Worm (Caenorhabditis elegans) whole organism, L4 larva: ENCODE measurements around the gene T10H9.8.

Experiments used
- F10B5.3 ChIP-seq: sonication (generic microtip); optimal IDR thresholded peaks from 2 replicates; lab custom pipeline; 2016; ENCODE audit warnings: mild to moderate bottlenecking, missing genetic modification characterization, missing compliant biosample characterization
- R02D3.7 ChIP-seq: fragments of 150-350 bp; sonication (generic microtip); optimal IDR thresholded peaks from 3 replicates; lab custom pipeline; 2014; ENCODE audit warnings: missing biosample characterization, missing genetic modification characterization
- T20F7.1 ChIP-seq: fragments of 200-800 bp; sonication (Bioruptor generic); optimal IDR thresholded peaks from 2 replicates; lab custom pipeline; 2018; ENCODE audit warnings: mild to moderate bottlenecking, missing genetic modification characterization, missing compliant biosample characterization
- T26A8.4 ChIP-seq: fragments of 200-800 bp; sonication (Bioruptor generic); IDR thresholded peaks from 2 replicates; pipeline ENCODE4 v1.3.6; 2022; ENCODE audit warnings: missing genetic modification characterization, missing compliant biosample characterization
- Y105C5A.15 ChIP-seq: fragments of 200-800 bp; sonication (Bioruptor generic); IDR thresholded peaks from 2 replicates; pipeline ENCODE4 v1.3.6; 2022; ENCODE audit warnings: missing genetic modification characterization, missing compliant biosample characterization
- Y48G9A.11 ChIP-seq: fragments of 200-800 bp; sonication (Bioruptor generic); IDR thresholded peaks from 2 replicates; pipeline ENCODE4 v1.3.6; 2022; ENCODE audit warnings: missing genetic modification reagents, missing genetic modification characterization, missing compliant biosample characterization
- Y5F2A.4 ChIP-seq: fragments of 200-800 bp; sonication (Bioruptor generic); optimal IDR thresholded peaks from 2 replicates; lab custom pipeline; 2018; ENCODE audit warnings: mild to moderate bottlenecking, missing genetic modification characterization, missing compliant biosample characterization
- ZK337.2 ChIP-seq: fragments of 200-800 bp; sonication (Bioruptor generic); IDR thresholded peaks from 2 replicates; pipeline ENCODE4 v1.3.6; 2022; ENCODE audit warnings: missing genetic modification reagents, missing genetic modification characterization, missing compliant biosample characterization
- aha-1 ChIP-seq: fragments of 150-350 bp; peaks from one replicate; lab custom pipeline; 2014; ENCODE audit warnings: missing biosample characterization, missing genetic modification characterization
- ama-1 ChIP-seq: fragments of 150-350 bp; optimal IDR thresholded peaks from 2 replicates; lab custom pipeline; 2014; ENCODE audit warnings: inconsistent platforms, mixed read lengths
- arid-1 ChIP-seq: fragments of 200-800 bp; sonication (Bioruptor generic); conservative IDR thresholded peaks from 2 replicates; pipeline ENCODE4 v1.3.6; 2022; ENCODE audit warnings: missing genetic modification reagents, missing genetic modification characterization, missing compliant biosample characterization
- attf-4 ChIP-seq: sonication (generic microtip); optimal IDR thresholded peaks from 3 replicates; lab custom pipeline; 2017; ENCODE audit warnings: missing biosample characterization, missing genetic modification characterization
- ceh-28 ChIP-seq: fragments of 150-350 bp; optimal IDR thresholded peaks from 2 replicates; lab custom pipeline; 2014; ENCODE audit warnings: missing biosample characterization, missing genetic modification reagents, missing genetic modification characterization
- ceh-62 ChIP-seq: sonication (generic microtip); optimal IDR thresholded peaks from 2 replicates; lab custom pipeline; 2017; ENCODE audit warnings: missing biosample characterization, missing genetic modification characterization
- ceh-82 ChIP-seq: sonication (generic microtip); optimal IDR thresholded peaks from 2 replicates; lab custom pipeline; 2017; ENCODE audit warnings: missing biosample characterization, missing genetic modification characterization
- ces-1 ChIP-seq: fragments of 150-350 bp; sonication (generic microtip); optimal IDR thresholded peaks from 4 replicates; lab custom pipeline; 2014; ENCODE audit warnings: missing biosample characterization, missing genetic modification reagents, missing genetic modification characterization
- daf-19 ChIP-seq: fragments of 200-800 bp; sonication (Bioruptor generic); conservative IDR thresholded peaks from 2 replicates; pipeline ENCODE4 v1.3.6; 2022; ENCODE audit warnings: missing genetic modification characterization, missing compliant biosample characterization
- dmd-9 ChIP-seq: fragments of 200-800 bp; sonication (Bioruptor generic); IDR thresholded peaks from 2 replicates; pipeline ENCODE4 v1.3.6; 2022; ENCODE audit warnings: missing genetic modification reagents, missing genetic modification characterization, missing compliant biosample characterization
- dpl-1 ChIP-seq: fragments of 150-350 bp; optimal IDR thresholded peaks from 2 replicates; lab custom pipeline; 2014; ENCODE audit warnings: missing biosample characterization, missing genetic modification reagents, missing genetic modification characterization
- egl-27 ChIP-seq: sonication (generic microtip); optimal IDR thresholded peaks from 3 replicates; lab custom pipeline; 2017; ENCODE audit warnings: missing biosample characterization, missing genetic modification reagents, missing genetic modification characterization
- fos-1 ChIP-seq: fragments of 150-350 bp; optimal IDR thresholded peaks from 2 replicates; lab custom pipeline; 2014; ENCODE audit warnings: missing biosample characterization, missing genetic modification characterization
- hif-1 ChIP-seq, 2 experiments: sonication (generic microtip); optimal IDR thresholded peaks; 2 replicates each; lab custom pipeline; 2016 to 2017; ENCODE audit warnings: missing compliant biosample characterization in 2 of 2, missing genetic modification characterization in 2 of 2, missing genetic modification reagents in 2 of 2, missing genotype in 2 of 2, mild to moderate bottlenecking in 1 of 2
- jun-1 ChIP-seq: fragments of 150-350 bp; optimal IDR thresholded peaks from 2 replicates; lab custom pipeline; 2014; ENCODE audit warnings: missing biosample characterization, missing genetic modification reagents, missing genetic modification characterization
- lin-1 ChIP-seq: fragments of 200-800 bp; sonication (Bioruptor generic); IDR thresholded peaks from 2 replicates; pipeline ENCODE4 v1.3.6; 2022; ENCODE audit warnings: missing genetic modification reagents, missing genetic modification characterization, missing compliant biosample characterization
- lin-38 ChIP-seq: fragments of 200-800 bp; sonication (Bioruptor generic); IDR thresholded peaks from 2 replicates; pipeline ENCODE4 v1.3.6; 2022; ENCODE audit warnings: missing genetic modification reagents, missing genetic modification characterization, missing compliant biosample characterization
- lin-39 ChIP-seq: fragments of 150-350 bp; optimal IDR thresholded peaks from 2 replicates; lab custom pipeline; 2014; ENCODE audit warnings: missing biosample characterization, missing genetic modification reagents, missing genetic modification characterization
- lir-3 ChIP-seq: sonication (generic microtip); optimal IDR thresholded peaks from 2 replicates; lab custom pipeline; 2016; ENCODE audit warnings: mild to moderate bottlenecking, missing genetic modification characterization, missing compliant biosample characterization
- lsy-2 ChIP-seq, 2 experiments: fragments of 150-350 bp in 1 of 2; sonication (generic microtip) in 1 of 2; optimal IDR thresholded peaks; 2 replicates each; lab custom pipeline; 2014 to 2017; ENCODE audit warnings: missing biosample characterization in 2 of 2, missing genetic modification characterization in 2 of 2
- madf-5 ChIP-seq, 2 experiments: fragments of 200-800 bp; sonication (Bioruptor generic); IDR thresholded peaks; 2 replicates each; pipeline ENCODE4 v1.3.6; 2022; ENCODE audit warnings: missing compliant biosample characterization in 2 of 2, missing genetic modification characterization in 2 of 2
- madf-9 ChIP-seq: fragments of 200-800 bp; sonication (Bioruptor generic); conservative IDR thresholded peaks from 2 replicates; pipeline ENCODE4 v1.3.6; 2022; ENCODE audit warnings: missing genetic modification reagents, missing genetic modification characterization, missing compliant biosample characterization
- mdt-29 ChIP-seq: fragments of 200-800 bp; sonication (Bioruptor generic); IDR thresholded peaks from 2 replicates; pipeline ENCODE4 v1.3.6; 2022; ENCODE audit warnings: missing genetic modification reagents, missing genetic modification characterization, missing compliant biosample characterization
- mep-1 ChIP-seq: fragments of 150-350 bp; sonication (generic microtip); optimal IDR thresholded peaks from 3 replicates; lab custom pipeline; 2014; ENCODE audit warnings: missing biosample characterization, missing genetic modification characterization
- nhr-102 ChIP-seq: sonication (generic microtip); optimal IDR thresholded peaks from 2 replicates; lab custom pipeline; 2016; ENCODE audit warnings: mild to moderate bottlenecking, missing genetic modification characterization, moderate library complexity, missing compliant biosample characterization
- nhr-11 ChIP-seq: fragments of 150-350 bp; optimal IDR thresholded peaks from 2 replicates; lab custom pipeline; 2014; ENCODE audit warnings: missing biosample characterization, missing genetic modification characterization
- nhr-111 ChIP-seq: fragments of 200-800 bp; sonication (Bioruptor generic); optimal IDR thresholded peaks from 2 replicates; lab custom pipeline; 2018; ENCODE audit warnings: mild to moderate bottlenecking, missing genetic modification characterization, missing compliant biosample characterization
- nhr-28 ChIP-seq: fragments of 150-350 bp; optimal IDR thresholded peaks from 2 replicates; lab custom pipeline; 2014; ENCODE audit warnings: missing biosample characterization, missing genetic modification characterization
- nhr-48 ChIP-seq: sonication (generic microtip); optimal IDR thresholded peaks from 2 replicates; lab custom pipeline; 2016; ENCODE audit warnings: mild to moderate bottlenecking, missing genetic modification characterization, missing compliant biosample characterization
- nhr-6 ChIP-seq: fragments of 150-350 bp; optimal IDR thresholded peaks from 2 replicates; lab custom pipeline; 2014; ENCODE audit warnings: missing biosample characterization, missing genetic modification characterization
- pha-4 ChIP-seq, 2 experiments: fragments of 150-350 bp in 1 of 2; fragments of 200-800 bp in 1 of 2; sonication (Bioruptor generic) in 1 of 2; IDR thresholded peaks in 1 of 2; optimal IDR thresholded peaks in 1 of 2; 2 replicates each; pipeline versions ENCODE4 v1.3.6 to Lab custom; 2014 to 2022; ENCODE audit warnings: missing genetic modification characterization in 2 of 2, missing genetic modification reagents in 2 of 2, missing biosample characterization in 1 of 2, missing compliant biosample characterization in 1 of 2
- php-3 ChIP-seq: fragments of 200-800 bp; sonication (Bioruptor generic); IDR thresholded peaks from 2 replicates; pipeline ENCODE4 v1.3.6; 2022; ENCODE audit warnings: missing genetic modification reagents, missing genetic modification characterization, missing compliant biosample characterization
- rbr-2 ChIP-seq: sonication (generic microtip); optimal IDR thresholded peaks from 2 replicates; lab custom pipeline; 2016; ENCODE audit warnings: missing genotype, missing genetic modification characterization, missing compliant biosample characterization
- saeg-2 ChIP-seq: fragments of 200-800 bp; sonication (Bioruptor generic); IDR thresholded peaks from 2 replicates; pipeline ENCODE4 v1.3.6; 2022; ENCODE audit warnings: missing genetic modification reagents, missing genetic modification characterization, missing compliant biosample characterization
- sdz-12 ChIP-seq: fragments of 200-800 bp; sonication (Bioruptor generic); optimal IDR thresholded peaks from 2 replicates; lab custom pipeline; 2018; ENCODE audit warnings: mild to moderate bottlenecking, missing genetic modification characterization, missing compliant biosample characterization
- skn-1 ChIP-seq: fragments of 150-350 bp; optimal IDR thresholded peaks from 2 replicates; lab custom pipeline; 2014; ENCODE audit warnings: missing biosample characterization, missing genetic modification characterization
- snpc-1.2 ChIP-seq: fragments of 200-800 bp; sonication (Bioruptor generic); IDR thresholded peaks from 2 replicates; pipeline ENCODE4 v1.3.6; 2022; ENCODE audit warnings: missing genetic modification reagents, missing genetic modification characterization, missing compliant biosample characterization
- snpc-4 ChIP-seq: fragments of 150-350 bp; optimal IDR thresholded peaks from 2 replicates; lab custom pipeline; 2014; ENCODE audit warnings: missing biosample characterization, missing genetic modification characterization
- spr-3 ChIP-seq: fragments of 200-800 bp; sonication (Bioruptor generic); optimal IDR thresholded peaks from 2 replicates; lab custom pipeline; 2018; ENCODE audit warnings: mild to moderate bottlenecking, missing genetic modification characterization, missing compliant biosample characterization
- tag-97 ChIP-seq: fragments of 200-800 bp; sonication (Bioruptor generic); IDR thresholded peaks from 2 replicates; pipeline ENCODE4 v1.3.6; 2022; ENCODE audit warnings: missing genetic modification characterization, missing compliant biosample characterization
- unc-62 ChIP-seq, 3 experiments: fragments of 150-350 bp in 1 of 3; sonication (generic microtip); optimal IDR thresholded peaks in 2 of 3; peaks in 1 of 3; 1 replicate in 1 of 3; 2 replicates in 2 of 3; lab custom pipeline; 2014 to 2017; ENCODE audit warnings: missing biosample characterization in 3 of 3, missing genetic modification characterization in 3 of 3, missing genetic modification reagents in 3 of 3, missing genotype in 1 of 3
- zag-1 ChIP-seq: fragments of 150-350 bp; optimal IDR thresholded peaks from 2 replicates; lab custom pipeline; 2014; ENCODE audit warnings: missing biosample characterization, missing genetic modification characterization
- zfp-2 ChIP-seq: sonication (generic microtip); optimal IDR thresholded peaks from 2 replicates; lab custom pipeline; 2016; ENCODE audit warnings: mild to moderate bottlenecking, missing genetic modification characterization, missing compliant biosample characterization
- ztf-7 ChIP-seq: fragments of 150-350 bp; optimal IDR thresholded peaks from 2 replicates; lab custom pipeline; 2014; ENCODE audit warnings: missing biosample characterization, missing genetic modification characterization

T10H9.8 gene

DNA sequence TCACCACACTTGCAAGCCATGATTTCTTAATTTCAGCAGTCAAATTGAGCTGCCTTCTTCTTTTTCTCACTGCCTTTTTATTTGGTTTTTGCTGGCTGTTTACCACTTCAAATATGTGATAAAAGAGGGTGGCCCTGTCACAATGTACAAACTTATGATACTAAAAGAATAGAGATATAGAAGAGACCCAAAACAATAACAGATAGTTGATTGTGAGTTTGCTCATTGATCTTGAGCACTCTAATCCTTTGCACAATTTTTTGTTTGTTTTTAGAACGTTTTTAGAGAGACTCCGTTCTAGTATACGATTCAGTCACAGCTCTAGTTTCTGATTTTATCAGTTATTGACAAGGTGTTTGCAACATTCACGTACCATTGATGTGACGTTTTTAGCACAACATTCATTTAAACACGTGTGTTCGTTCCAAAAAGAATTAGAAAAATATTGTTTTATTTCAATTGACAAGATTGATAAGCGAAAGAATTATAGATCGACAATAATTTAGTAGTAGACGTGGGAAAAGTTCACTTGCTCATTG, 39.7 kb downstream of the T10H9.8 start, which contains the start of gene mtl-1 (continued):
- TF ChIP-seq Y105C5A.15 (GFP tag; lab: Robert Waterston, UW) (no peak), ZK337.2 (GFP tag; lab: Robert Waterston, UW) (no peak), saeg-2 (GFP tag; lab: Robert Waterston, UW) (no peak), dpl-1 (GFP tag; lab: Kevin White, UChicago) (no peak), nhr-102 (tag; lab: Kevin White, UChicago) (peak; percentile 11), ceh-62 (tag; lab: Kevin White, UChicago) (no peak), sdz-12 (GFP tag; lab: Kevin White, UChicago) (no peak), spr-3 (no peak), ztf-7 (tag; lab: Kevin White, UChicago) (peak; percentile 2), hif-1 (tag; optimal IDR thresholded peaks at IDR 0.05; lab: Kevin White, UChicago) (no peak), lin-39 (tag; lab: Kevin White, UChicago) (no peak), mep-1 (no peak), Y48G9A.11 (GFP tag; lab: Robert Waterston, UW) (no peak), php-3 (GFP tag; lab: Robert Waterston, UW) (no peak), Y5F2A.4 (GFP tag; lab: Kevin White, UChicago) (no peak), skn-1 (tag; lab: Kevin White, UChicago) (no peak), F10B5.3 (tag; lab: Kevin White, UChicago) (no peak), T20F7.1 (GFP tag; lab: Kevin White, UChicago) (peak; percentile 11), ceh-28 (tag; lab: Kevin White, UChicago) (no peak), snpc-4 (tag; lab: Kevin White, UChicago) (no peak), R02D3.7 (tag; lab: Kevin White, UChicago) (no peak), zfp-2 (tag; lab: Kevin White, UChicago) (no peak), lir-3 (tag; lab: Kevin White, UChicago) (no peak), nhr-11 (tag; lab: Kevin White, UChicago) (no peak), nhr-6 (tag; lab: Kevin White, UChicago) (no peak), daf-19 (GFP tag; lab: Robert Waterston, UW) (no peak), zag-1 (no peak), dmd-9 (GFP tag; lab: Robert Waterston, UW) (no peak), jun-1 (tag; lab: Kevin White, UChicago) (no peak), madf-9 (GFP tag; lab: Robert Waterston, UW) (no peak), mdt-29 (GFP tag; lab: Robert Waterston, UW) (no peak), lin-1 (GFP tag; lab: Robert Waterston, UW) (no peak), unc-62 (GFP tag; optimal IDR thresholded peaks at IDR 0.05 in 1 of 2; lab: Kevin White, UChicago) (no peak), unc-62 (tag; optimal IDR thresholded peaks at IDR 0.05; lab: Kevin White, UChicago) (no peak), lin-38 (no peak), madf-5 (GFP tag; IDR thresholded peaks at IDR 0.05; lab: Robert Waterston, UW) (no peak), snpc-1.2 (GFP tag; lab: Robert Waterston, UW) (no peak), fos-1 (tag; lab: Kevin White, UChicago) (no peak), T26A8.4 (GFP tag; lab: Robert Waterston, UW) (no peak), tag-97 (GFP tag; lab: Robert Waterston, UW) (no peak), rbr-2 (tag; lab: Kevin White, UChicago) (no peak), egl-27 (tag; lab: Kevin White, UChicago) (no peak), ces-1 (GFP tag; lab: Kevin White, UChicago) (no peak), ama-1 (lab: Kevin White, UChicago) (no peak), ceh-82 (tag; lab: Kevin White, UChicago) (no peak), aha-1 (tag; lab: Kevin White, UChicago) (peak; percentile 55), nhr-28 (peak; percentile 78), lsy-2 (tag; optimal IDR thresholded peaks at IDR 0.05; lab: Kevin White, UChicago) (no peak), pha-4 (GFP tag; IDR thresholded peaks at IDR 0.05; lab: Robert Waterston, UW) (no peak), pha-4 (tag; optimal IDR thresholded peaks at IDR 0.05; lab: Kevin White, UChicago) (no peak), attf-4 (tag; lab: Kevin White, UChicago) (no peak), nhr-48 (tag; lab: Kevin White, UChicago) (no peak), nhr-111 (no peak), arid-1 (GFP tag; lab: Robert Waterston, UW) (no peak)
